Fruit fly (Drosophila melanogaster): ENCODE measurements around the gene D19A.
A peak's percentile ranks its signal among the peaks of the same experiment; 100 is the strongest.
"Not testable (repeated sequence)": the region's sequence is repeated elsewhere in the genome, so short reads cannot be mapped to it uniquely, and the experiment has no call there.

Gene D19A

DNA sequence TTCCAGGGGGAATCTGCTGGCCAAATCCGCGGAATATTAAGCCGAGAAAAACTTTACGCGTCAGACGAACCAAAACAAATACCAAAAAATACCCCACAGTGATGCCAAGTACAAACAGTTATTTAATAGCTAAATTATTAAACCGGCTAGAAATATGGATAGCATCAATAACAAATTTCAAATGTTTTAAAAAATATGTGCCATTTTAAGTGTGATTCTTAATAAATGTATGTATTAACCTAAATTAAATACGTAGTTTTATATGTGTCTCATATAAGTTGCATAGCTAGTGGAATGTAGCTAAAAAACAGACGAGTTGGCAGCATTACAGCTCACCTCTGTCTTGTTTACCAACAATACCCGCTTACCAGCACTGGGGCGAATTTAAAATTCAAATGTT is 7.1 kb downstream of the D19A start, which contains the start of gene CG10274:
TSS of gene CG10274 (minus strand) at position 54 of the 400 bp plus-strand sequence.
- no peak for TF ChIP-seq noc (tag; optimal IDR thresholded peaks at IDR 0.05)

DNA sequence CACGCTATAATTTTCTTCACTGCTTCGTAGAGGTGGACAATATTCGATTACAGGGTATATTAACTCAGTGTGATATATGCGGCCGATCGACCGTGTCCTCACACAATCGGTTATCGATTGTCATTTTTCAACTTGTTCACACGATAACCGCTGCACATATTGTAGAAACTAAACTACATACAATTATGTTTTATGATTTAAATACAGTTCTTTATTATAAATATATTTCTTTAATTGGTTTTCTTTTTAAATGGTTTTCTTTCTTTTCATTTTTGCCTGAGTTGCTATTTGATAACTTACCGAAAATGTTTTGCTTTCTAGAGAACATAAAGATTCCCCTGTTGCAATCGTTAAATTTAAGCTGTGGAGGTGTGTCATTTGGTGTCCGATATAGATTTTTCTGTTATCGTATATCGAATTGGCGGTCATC is 15.1 kb downstream of the D19A start, which contains the start of the genes fmt and CG7376:
TSS of gene fmt (minus strand) at position 55 of the 430 bp plus-strand sequence.
TSS of gene CG7376 (plus strand) at position 423 of the 430 bp plus-strand sequence.
- TF ChIP-seq noc (tag; optimal IDR thresholded peaks at IDR 0.05) = no peak

DNA sequence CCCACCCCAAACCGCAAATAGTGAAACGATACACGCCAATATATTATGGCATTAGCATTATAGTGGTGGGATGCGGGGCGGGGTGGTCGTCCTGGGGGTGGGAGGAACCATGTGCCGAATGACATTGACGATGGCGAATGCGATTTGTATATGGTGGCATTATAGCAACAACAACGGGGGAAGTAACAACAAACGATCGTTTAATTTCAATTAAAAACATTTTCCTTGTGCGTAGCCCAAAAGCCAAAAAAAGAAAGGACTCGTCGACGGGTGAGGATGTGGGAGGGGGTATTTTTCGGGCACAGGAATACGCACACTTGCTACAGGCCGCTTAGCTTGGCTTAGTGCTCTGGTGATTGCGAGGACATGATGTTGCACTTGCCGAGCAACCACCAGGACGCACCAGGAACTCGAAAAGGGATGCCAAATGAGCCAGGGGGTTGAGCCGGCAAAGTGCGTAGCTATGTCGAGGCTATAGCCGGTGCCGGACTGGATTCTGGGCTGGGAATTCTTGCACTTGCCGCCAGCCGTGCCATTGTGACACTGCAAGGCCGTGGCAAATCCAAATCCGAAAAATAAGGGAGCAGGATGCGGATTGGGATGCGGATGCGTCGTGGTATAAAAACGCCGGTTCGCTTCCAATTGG is 26.3 kb downstream of the D19A start, which contains the start of gene Prdm13:
TSS of gene Prdm13 (plus strand) at position 645 of the 646 bp plus-strand sequence.
- no peak for TF ChIP-seq noc (tag; optimal IDR thresholded peaks at IDR 0.05)

DNA sequence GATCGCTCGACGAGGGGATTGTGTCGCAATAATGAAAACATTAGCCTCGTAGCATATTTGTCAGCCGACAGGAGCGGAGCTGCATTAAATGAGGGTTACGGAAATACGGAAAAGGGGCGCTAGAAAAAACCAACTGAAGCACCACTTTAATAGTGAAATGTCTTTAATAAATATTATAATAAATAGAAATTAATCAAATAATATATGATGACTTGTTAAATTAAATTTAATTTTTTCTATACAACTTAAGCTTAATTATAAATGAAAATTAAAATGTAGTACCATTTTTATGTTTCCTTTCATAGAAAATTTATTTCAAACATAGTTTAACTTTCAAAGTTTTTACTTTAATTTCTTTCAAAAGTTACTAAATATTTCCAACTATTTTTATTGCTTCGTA is 26.9 kb downstream of the D19A start:
- TF ChIP-seq noc (tag; optimal IDR thresholded peaks at IDR 0.05) = no peak

DNA sequence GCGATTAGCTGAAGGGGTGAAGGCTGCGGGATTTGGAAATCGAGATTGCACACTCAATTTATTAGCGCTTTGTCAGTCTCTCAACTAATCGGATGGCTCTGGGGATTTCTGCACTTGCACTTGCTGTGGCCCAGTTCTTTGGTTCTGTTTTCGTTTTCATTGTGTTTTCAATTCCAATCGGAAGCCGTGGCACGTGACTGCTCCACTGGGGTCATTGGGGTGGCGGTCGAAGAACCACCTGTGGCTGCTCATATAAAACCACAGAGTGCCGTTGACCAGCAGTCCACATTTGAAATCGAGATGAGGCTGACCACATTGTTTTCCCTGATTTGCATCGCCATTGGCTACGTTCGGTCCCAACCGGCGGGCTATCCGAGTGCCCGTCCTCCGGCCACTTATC is 28.4 kb downstream of the D19A start, which contains the start of gene Cpr65Az:
TSS of gene Cpr65Az (plus strand) at position 301 of the 400 bp plus-strand sequence.
- TF ChIP-seq noc (tag; optimal IDR thresholded peaks at IDR 0.05) = no peak

DNA sequence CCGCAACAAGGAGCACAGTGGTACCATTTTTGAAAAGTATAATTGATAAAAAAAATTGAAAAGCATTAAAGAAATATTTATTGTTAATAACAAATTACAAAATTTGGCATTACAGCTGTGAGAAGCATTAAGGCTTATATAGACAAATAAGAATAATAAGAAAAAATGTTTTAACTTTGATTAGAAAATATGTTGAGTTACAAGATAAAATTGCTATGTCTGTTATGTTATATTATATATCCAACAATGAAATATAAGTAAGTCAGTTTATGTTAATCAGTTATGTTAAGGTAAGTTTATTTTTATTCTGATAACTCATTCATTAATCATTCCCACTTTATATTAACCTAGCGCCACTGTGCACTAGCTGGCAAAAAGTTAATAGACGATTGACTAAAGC is 29.1 kb downstream of the D19A start:
- TF ChIP-seq noc (tag; optimal IDR thresholded peaks at IDR 0.05) = no peak

DNA sequence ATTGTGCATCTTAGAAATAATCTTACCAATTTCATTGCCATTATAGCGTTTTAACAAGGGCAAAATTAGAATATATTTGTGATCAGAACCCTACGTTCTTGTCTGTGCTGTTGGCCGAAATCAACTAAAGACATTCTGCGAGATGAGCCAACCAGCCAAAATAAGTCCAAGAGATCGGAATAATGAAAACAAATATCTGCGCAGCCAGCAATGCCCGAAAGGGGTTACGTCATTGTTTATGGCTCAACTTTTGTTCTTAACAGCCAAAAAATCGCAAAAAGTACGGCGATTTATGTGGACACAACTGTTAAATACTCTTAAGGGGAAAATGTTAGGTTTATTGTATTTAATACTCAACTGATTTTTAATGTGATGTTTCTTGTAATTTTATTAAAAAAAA is 30.4 kb downstream of the D19A start, which contains the start of gene Cpr65Ay:
TSS of gene Cpr65Ay (minus strand) at position 101 of the 400 bp plus-strand sequence.
- TF ChIP-seq noc (tag; optimal IDR thresholded peaks at IDR 0.05) = no peak

DNA sequence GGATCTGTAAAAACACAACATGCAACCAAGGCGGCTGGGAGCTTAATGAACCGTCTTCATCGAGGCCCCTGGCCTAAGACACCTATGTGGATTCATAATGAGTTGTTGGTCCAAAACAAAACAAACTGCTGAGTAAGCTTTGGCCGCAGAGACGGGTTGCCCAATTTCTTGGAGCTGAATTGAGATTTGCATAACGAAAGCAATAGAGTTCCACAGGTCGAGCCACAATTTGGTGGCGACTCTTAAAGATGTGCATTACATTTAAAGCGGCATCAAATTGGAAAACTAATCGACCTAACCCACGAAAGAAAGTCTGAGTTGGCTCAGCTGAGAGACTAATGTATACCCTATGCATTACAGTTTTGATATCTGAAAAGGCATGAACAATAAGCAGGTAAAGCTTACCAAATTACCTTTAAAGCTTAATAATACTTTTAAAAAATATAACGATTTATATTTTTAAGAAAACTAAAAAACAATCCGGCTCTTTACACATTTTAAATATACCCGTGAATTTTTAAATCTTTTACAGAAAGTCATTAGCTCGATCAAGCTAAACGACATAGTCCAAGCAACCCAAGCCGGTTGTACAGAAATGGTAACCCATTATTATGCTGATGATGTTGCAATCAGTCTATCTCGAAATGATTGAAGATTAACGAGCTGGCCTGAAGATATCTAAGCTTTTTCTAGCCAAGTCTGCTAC is 31.4 kb downstream of the D19A start, which contains the start of gene CG13297:
TSS of gene CG13297 (minus strand) at position 51 of the 706 bp plus-strand sequence.
- TF ChIP-seq noc (tag; optimal IDR thresholded peaks at IDR 0.05) = peak; percentile 15

DNA sequence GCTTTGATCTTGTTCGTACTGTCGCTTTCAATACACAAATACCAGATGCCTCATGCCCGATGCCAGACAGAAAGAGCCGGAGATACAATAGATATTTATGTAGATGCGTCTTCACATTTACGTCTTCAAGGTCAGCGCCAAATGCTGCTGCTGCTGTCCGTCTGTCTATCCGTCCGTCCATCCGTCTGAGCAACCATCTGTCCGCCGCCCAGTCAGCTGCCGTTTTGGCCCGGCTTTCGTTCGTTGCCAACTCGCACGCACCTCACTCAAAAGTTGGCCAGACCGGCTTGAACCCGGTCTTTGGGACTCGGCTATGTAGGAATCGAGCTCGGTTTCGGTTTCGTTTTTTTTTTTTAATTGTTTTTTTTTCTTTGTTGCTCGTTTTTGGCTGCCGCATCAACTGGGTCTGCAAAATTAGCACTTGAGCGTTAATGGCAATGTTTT is 34.0 kb downstream of the D19A start:
- no peak for TF ChIP-seq noc (tag; optimal IDR thresholded peaks at IDR 0.05)

DNA sequence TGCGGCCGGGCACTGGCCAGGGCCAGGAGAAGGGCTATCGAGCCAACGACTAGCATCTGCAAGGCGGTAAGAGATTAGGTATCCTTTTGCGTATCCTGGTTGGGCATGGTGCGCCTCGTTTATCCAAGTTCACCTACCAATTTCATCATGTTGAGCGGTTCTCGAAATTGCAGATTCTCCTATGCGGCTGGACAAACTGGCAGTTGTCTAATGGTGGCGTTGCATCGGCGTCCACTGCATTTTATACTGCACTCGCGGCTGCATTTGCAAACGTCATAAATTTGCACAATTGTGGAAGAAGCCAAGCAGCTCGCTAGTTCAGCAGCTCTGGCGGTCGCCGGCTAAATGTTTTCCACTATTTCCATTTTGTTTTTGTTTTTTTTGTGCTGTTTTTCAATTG is 36.4 kb downstream of the D19A start, which contains the start of gene Acp65Aa:
TSS of gene Acp65Aa (minus strand) at position 215 of the 400 bp plus-strand sequence.
- no peak for TF ChIP-seq noc (tag; optimal IDR thresholded peaks at IDR 0.05)

DNA sequence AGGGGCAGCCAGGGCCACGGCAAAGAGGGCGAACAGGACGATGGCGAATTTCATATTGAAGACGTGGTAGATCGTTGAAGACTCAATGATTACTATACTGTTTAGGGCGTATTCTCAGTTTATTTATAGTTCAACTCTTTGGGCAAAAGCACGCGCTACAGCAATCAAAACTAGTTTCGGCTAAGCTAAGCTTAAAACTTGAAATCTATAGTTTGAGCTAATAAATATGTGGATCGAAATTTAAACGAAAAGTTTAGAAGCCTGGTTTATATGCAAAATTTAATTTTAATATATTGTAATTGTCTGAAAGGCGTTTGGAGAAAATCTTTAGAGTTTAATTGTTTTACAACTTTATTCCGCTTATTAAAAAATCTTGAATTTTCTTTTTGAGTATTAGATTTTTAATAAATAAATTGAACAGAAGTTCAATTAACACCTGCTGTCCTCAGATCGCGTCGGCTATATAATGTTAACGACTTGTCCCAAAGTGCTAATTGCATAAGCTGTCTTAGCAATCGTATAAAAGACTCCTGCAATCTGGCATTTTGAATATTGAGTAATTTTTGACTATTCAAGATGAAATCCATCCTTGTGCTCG is 38.1 kb downstream of the D19A start, which contains the start of the genes Cpr65Ax2 and Lcp65Aa:
TSS of gene Cpr65Ax2 (minus strand) at position 101 of the 598 bp plus-strand sequence.
TSS of gene Lcp65Aa (plus strand) at position 548 of the 598 bp plus-strand sequence.
- not testable (repeated sequence) for TF ChIP-seq noc (tag; optimal IDR thresholded peaks at IDR 0.05)

DNA sequence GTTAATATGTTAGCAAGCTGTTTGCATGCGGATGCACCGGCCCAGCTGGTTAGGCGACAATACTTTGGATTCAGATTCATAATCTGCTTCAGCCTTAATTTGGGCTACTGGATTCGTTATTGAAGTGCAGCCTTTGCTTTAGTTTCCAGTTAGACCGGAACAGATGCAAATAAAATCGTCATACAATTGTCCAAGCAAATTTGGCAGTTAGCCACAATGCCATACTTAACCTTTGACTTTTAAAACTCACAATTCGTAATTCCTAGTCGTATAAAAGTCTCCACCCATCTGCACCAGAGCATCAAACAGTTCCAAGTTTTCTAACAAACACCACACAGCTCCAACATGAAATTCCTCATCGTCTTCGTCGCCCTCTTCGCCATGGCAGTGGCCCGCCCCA is 39.7 kb downstream of the D19A start, which contains the start of gene Lcp65Ab1:
TSS of gene Lcp65Ab1 (plus strand) at position 301 of the 400 bp plus-strand sequence.
- TF ChIP-seq noc (tag; optimal IDR thresholded peaks at IDR 0.05) = not testable (repeated sequence)

DNA sequence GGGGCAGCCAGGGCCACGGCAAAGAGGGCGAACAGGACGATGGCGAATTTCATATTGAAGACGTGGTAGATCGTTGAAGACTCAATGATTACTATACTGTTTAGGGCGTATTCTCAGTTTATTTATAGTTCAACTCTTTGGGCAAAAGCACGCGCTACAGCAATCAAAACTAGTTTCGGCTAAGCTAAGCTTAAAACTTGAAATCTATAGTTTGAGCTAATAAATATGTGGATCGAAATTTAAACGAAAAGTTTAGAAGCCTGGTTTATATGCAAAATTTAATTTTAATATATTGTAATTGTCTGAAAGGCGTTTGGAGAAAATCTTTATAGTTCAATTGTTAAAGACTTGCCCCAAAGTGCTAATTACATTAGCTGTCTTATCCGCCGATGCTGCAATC is 41.0 kb downstream of the D19A start, which contains the start of gene Cpr65Ax1:
TSS of gene Cpr65Ax1 (minus strand) at position 101 of the 400 bp plus-strand sequence.
- not testable (repeated sequence) for TF ChIP-seq noc (tag; optimal IDR thresholded peaks at IDR 0.05)

DNA sequence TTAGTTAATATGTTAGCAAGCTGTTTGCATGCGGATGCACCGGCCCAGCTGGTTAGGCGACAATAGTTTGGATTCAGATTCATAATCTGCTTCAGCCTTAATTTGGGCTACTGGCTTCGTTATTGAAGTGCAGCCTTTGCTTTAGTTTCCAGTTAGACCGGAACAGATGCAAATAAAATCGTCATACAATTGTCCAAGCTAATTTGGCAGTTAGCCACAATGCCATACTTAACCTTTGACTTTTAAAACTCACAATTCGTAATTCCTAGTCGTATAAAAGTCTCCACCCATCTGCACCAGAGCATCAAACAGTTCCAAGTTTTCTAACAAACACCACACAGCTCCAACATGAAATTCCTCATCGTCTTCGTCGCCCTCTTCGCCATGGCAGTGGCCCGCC is 42.5 kb downstream of the D19A start, which contains the start of gene Lcp65Ab2:
TSS of gene Lcp65Ab2 (plus strand) at position 301 of the 400 bp plus-strand sequence.
- TF ChIP-seq noc (tag; optimal IDR thresholded peaks at IDR 0.05) = not testable (repeated sequence)

DNA sequence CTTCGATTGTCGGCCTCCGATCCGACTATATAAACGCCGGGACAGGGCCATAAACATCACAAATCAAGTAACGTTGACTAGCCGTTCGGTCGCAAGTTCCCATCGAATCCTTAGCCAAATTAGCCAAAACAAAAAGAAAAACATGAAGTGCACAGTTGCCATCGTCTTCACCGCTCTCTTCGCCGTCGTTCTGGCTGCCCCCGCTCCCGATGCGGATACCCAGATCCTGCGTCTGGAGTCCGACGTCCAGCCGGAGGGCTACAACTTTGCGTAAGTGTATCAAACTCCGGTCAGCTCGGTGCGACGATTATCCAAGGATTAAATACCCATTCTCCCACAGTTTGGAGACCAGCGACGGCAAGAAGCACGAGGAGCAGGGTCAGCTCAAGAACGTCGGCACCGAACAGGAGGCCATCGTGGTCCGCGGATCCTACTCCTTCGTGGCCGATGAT is 44.1 kb downstream of the D19A start, which contains the start of gene Lcp65Ac:
TSS of gene Lcp65Ac (plus strand) at position 51 of the 452 bp plus-strand sequence.
- no peak for TF ChIP-seq noc (tag; optimal IDR thresholded peaks at IDR 0.05)
